Worm (Caenorhabditis elegans) whole organism, L4 larva: ENCODE measurements around the gene C03G6.21.

Experiments
- ama-1 ChIP-seq: fragments of 150-350 bp; optimal IDR thresholded peaks from 2 replicates; lab custom pipeline; 2014; ENCODE audit warnings: inconsistent platforms, mixed read lengths
- fos-1 ChIP-seq: fragments of 150-350 bp; optimal IDR thresholded peaks from 2 replicates; lab custom pipeline; 2014; ENCODE audit warnings: missing biosample characterization, missing genetic modification characterization
- gei-8 ChIP-seq: fragments of 200-800 bp; sonication (Bioruptor generic); optimal IDR thresholded peaks from 2 replicates; lab custom pipeline; 2018; ENCODE audit warnings: mild to moderate bottlenecking, missing genetic modification characterization, missing compliant biosample characterization
- hlh-11 ChIP-seq: fragments of 200-800 bp; sonication (Bioruptor generic); optimal IDR thresholded peaks from 2 replicates; lab custom pipeline; 2018; ENCODE audit warnings: mild to moderate bottlenecking, missing genetic modification characterization, missing compliant biosample characterization
- lin-13 ChIP-seq: fragments of 150-350 bp; optimal IDR thresholded peaks from 2 replicates; lab custom pipeline; 2014; ENCODE audit warnings: missing biosample characterization, missing genetic modification reagents, missing genetic modification characterization
- lin-39 ChIP-seq: fragments of 150-350 bp; optimal IDR thresholded peaks from 2 replicates; lab custom pipeline; 2014; ENCODE audit warnings: missing biosample characterization, missing genetic modification reagents, missing genetic modification characterization
- madf-5 ChIP-seq, 2 experiments: fragments of 200-800 bp; sonication (Bioruptor generic); IDR thresholded peaks; 2 replicates each; pipeline ENCODE4 v1.3.6; 2022; ENCODE audit warnings: missing compliant biosample characterization in 2 of 2, missing genetic modification characterization in 2 of 2
- mep-1 ChIP-seq: fragments of 150-350 bp; sonication (generic microtip); optimal IDR thresholded peaks from 3 replicates; lab custom pipeline; 2014; ENCODE audit warnings: missing biosample characterization, missing genetic modification characterization
- nhr-41 ChIP-seq: fragments of 200-800 bp; sonication (Bioruptor generic); IDR thresholded peaks from 2 replicates; pipeline ENCODE4 v1.3.6; 2022; ENCODE audit warnings: missing genetic modification reagents, missing genetic modification characterization, missing compliant biosample characterization
- nhr-6 ChIP-seq: fragments of 150-350 bp; optimal IDR thresholded peaks from 2 replicates; lab custom pipeline; 2014; ENCODE audit warnings: missing biosample characterization, missing genetic modification characterization
- pha-4 ChIP-seq, 2 experiments: fragments of 150-350 bp in 1 of 2; fragments of 200-800 bp in 1 of 2; sonication (Bioruptor generic) in 1 of 2; IDR thresholded peaks in 1 of 2; optimal IDR thresholded peaks in 1 of 2; 2 replicates each; pipeline versions ENCODE4 v1.3.6 to Lab custom; 2014 to 2022; ENCODE audit warnings: missing genetic modification characterization in 2 of 2, missing genetic modification reagents in 2 of 2, missing biosample characterization in 1 of 2, missing compliant biosample characterization in 1 of 2
- pqm-1 ChIP-seq: sonication (generic microtip); optimal IDR thresholded peaks from 2 replicates; lab custom pipeline; 2017; ENCODE audit warnings: missing biosample characterization, missing genetic modification characterization
- unc-39 ChIP-seq: sonication (generic microtip); optimal IDR thresholded peaks from 2 replicates; lab custom pipeline; 2017; ENCODE audit warnings: missing biosample characterization, missing genetic modification characterization

ce11 chrV:7399202-7399601, 42.6 kb upstream of the C03G6.21 start, which contains the start of gene gst-41:
- TF ChIP-seq ama-1 = no peak
- no peak for TF ChIP-seq nhr-6 (tag; lab: Kevin White, UChicago)
- no peak for TF ChIP-seq pqm-1 (tag; lab: Kevin White, UChicago)
- no peak for TF ChIP-seq hlh-11 (tag; lab: Kevin White, UChicago)
- no peak for TF ChIP-seq gei-8
- no peak for TF ChIP-seq nhr-41
- no peak for TF ChIP-seq unc-39
- TF ChIP-seq lin-13 (GFP tag; lab: Kevin White, UChicago) = no peak
- no peak for TF ChIP-seq mep-1 (tag; lab: Kevin White, UChicago)
- TF ChIP-seq pha-4 (GFP tag; IDR thresholded peaks at IDR 0.05; lab: Robert Waterston, UW) = no peak
- no peak for TF ChIP-seq pha-4 (tag; optimal IDR thresholded peaks at IDR 0.05; lab: Kevin White, UChicago)
- no peak for TF ChIP-seq madf-5 (GFP tag; IDR thresholded peaks at IDR 0.05; lab: Robert Waterston, UW)
- no peak for TF ChIP-seq fos-1 (tag; lab: Kevin White, UChicago)
- no peak for TF ChIP-seq lin-39
